Worm (Caenorhabditis elegans): ENCODE measurements around the gene best-4.

Gene best-4

DNA sequence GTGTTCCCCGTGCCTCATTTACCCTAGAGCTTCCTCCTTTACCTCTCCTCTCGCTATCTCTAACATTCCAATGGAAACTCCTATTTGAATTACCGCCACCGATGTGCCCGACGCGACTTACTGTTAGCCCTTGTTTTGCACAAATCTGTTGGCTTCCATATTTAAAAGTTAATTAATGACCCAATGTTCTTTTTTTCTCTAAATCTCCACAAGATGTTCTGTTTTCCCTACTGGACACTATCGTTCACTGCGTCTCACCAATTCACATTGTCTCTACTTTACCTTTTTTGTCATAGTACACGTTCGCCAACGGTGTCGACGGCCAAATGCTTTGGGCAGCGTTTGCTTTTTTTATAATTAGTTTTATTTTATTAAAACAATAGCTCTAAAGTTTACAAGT, 11.1 kb downstream of the best-4 start:
- TF ChIP-seq dao-5 (tag; optimal IDR thresholded peaks at IDR 0.05) (no peak), W03F9.2 (tag; optimal IDR thresholded peaks at IDR 0.05) (no peak), him-1 (tag; optimal IDR thresholded peaks at IDR 0.05) (no peak)
